Worm (Caenorhabditis elegans): ENCODE results near the gene irld-65.
A peak's percentile ranks its signal among the peaks of the same experiment; 100 is the strongest.

irld-65 gene

DNA sequence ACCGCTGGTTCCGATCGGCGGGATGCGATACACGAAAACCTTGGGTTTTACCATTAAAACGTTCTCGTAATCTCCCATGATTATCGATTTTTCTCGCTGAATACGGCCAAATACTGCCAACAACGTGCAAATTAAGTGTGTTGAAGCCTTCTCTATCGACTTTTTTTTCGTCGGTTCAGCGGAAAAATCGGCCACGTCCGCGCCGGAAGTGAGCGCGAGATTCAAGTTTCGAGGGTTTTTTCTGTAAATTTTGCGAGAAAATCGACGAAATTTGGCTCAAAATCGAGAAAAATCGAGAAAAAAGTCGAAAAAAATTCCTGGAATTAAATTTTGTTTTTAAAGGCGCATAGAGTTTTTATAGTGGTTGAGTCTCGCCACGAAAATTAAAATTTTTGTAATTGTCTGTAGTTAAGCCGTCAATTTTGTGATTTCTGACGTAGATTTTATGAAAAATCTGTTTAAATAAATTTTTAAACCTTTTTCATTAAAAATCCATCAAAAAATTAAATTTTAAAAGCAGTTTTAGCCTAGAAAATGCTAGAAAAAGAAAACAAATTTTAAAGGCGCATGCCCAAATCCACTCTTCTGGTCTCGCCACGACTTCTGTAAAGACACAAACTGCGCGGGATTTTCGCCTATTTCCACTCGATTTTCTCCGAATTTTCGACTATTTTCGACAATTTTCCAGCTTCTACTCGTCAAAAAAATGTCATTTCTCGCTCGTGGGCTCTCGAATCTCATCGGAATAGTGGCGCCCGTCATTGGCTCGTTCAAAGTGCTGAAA is 18.5 kb downstream of the irld-65 start, which contains the start of the genes ncap-1 and Y110A2AR.1:
ncap-1 (minus strand) TSS at position 241 of the 784 bp plus-strand sequence.
Y110A2AR.1 (plus strand) TSS at position 637 of the 784 bp plus-strand sequence.
- TF ChIP-seq hif-1 (tag; optimal IDR thresholded peaks at IDR 0.05) (peak in 1 of 2 experiments; percentile 26), egl-43 (GFP tag; IDR thresholded peaks at IDR 0.05) (no peak), dpl-1 (GFP tag; optimal IDR thresholded peaks at IDR 0.05) (peak; percentile 65), R02D3.7 (tag; optimal IDR thresholded peaks at IDR 0.05) (no peak), F26F4.8 (GFP tag; conservative IDR thresholded peaks at IDR 0.05) (no peak), unc-130 (GFP tag; optimal IDR thresholded peaks at IDR 0.05) (peak; percentile 55), mes-2 (tag; optimal IDR thresholded peaks at IDR 0.05; ENCODE audit: poor library complexity, severe bottlenecking) (peak; percentile 78), unc-62 (GFP tag; optimal IDR thresholded peaks at IDR 0.05 in 1 of 2) (peak in 1 of 2 experiments; percentile 18), unc-62 (tag; optimal IDR thresholded peaks at IDR 0.05) (no peak), aha-1 (tag) (peak; percentile 62), F49E8.2 (tag; optimal IDR thresholded peaks at IDR 0.05; ENCODE audit: borderline replicate concordance) (peak; percentile 85), lin-38 (GFP tag; IDR thresholded peaks at IDR 0.05) (peak; percentile 10; the same call in 1 of the 2 replicates)

DNA sequence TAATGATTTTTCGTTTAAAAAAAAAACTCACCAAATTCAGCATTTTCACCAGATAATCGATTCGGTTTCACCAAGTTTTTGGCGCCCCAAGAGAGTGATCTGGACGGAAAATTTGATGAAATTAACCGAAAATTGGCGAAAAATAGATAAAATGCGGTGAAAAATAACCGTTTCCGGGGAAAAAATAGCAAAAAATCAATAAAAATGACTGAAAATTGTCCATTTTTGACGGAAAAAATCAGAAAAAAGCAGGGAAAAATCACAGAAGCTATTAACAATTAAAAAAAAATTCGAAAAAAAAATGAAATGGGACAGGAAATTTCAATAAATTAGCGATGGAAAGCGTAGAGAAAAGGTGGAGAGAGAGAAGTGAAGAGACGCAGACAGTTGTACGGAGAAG is 24.2 kb downstream of the irld-65 start, which contains the start of gene ubc-15:
ubc-15 (minus strand) TSS at position 101 of the 400 bp plus-strand sequence.
- TF ChIP-seq cey-2 (tag; optimal IDR thresholded peaks at IDR 0.05; ENCODE audit: borderline replicate concordance, insufficient read depth) = no peak
- TF ChIP-seq nhr-76 (tag; optimal IDR thresholded peaks at IDR 0.05) = no peak
- no peak for TF ChIP-seq arid-1 (GFP tag; conservative IDR thresholded peaks at IDR 0.05)
- no peak for TF ChIP-seq D1046.2 (GFP tag; IDR thresholded peaks at IDR 0.05)
- TF ChIP-seq lin-1 (GFP tag; IDR thresholded peaks at IDR 0.05) = no peak
- TF ChIP-seq ztf-7 (tag; optimal IDR thresholded peaks at IDR 0.05) = no peak
- no peak for TF ChIP-seq unc-39 (tag; optimal IDR thresholded peaks at IDR 0.05)
- TF ChIP-seq tra-1 (GFP tag; IDR thresholded peaks at IDR 0.05) = no peak
- TF ChIP-seq php-3 (GFP tag; IDR thresholded peaks at IDR 0.05) = no peak
- TF ChIP-seq hlh-11 (tag; optimal IDR thresholded peaks at IDR 0.05) = no peak
- TF ChIP-seq nhr-102 (tag; optimal IDR thresholded peaks at IDR 0.05) = no peak
- no peak for TF ChIP-seq madf-9 (GFP tag; conservative IDR thresholded peaks at IDR 0.05)

DNA sequence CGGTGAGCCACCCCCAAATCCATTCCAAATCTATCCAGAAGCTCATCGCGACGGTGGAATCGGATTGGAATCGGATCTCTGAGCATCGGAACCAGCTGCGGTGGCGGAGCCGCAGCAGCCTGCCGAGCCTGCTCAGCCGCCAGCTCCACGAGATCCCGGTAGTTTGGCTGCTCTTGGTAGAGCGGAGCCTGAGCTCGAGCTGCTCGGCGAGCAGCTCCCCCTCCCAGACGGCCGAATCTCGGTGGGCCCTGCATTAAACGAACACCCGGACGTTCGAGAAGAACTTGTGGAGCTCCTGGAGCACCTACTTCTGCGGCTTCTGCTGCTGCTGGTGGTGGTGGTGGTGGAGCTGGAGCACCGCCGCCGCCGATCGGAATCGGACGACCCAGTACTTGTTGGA is 34.0 kb downstream of the irld-65 start:
- TF ChIP-seq aha-1 (tag) (peak; percentile 63), unc-62 (GFP tag; optimal IDR thresholded peaks at IDR 0.05 in 1 of 2) (no peak), unc-62 (tag; optimal IDR thresholded peaks at IDR 0.05) (no peak), set-16 (GFP tag; IDR thresholded peaks at IDR 0.05) (peak; percentile 96), pha-4 (GFP tag; IDR thresholded peaks at IDR 0.05) (peak; percentile 64; the same call in 1 of the 2 replicates), pha-4 (tag; optimal IDR thresholded peaks at IDR 0.05) (no peak)

DNA sequence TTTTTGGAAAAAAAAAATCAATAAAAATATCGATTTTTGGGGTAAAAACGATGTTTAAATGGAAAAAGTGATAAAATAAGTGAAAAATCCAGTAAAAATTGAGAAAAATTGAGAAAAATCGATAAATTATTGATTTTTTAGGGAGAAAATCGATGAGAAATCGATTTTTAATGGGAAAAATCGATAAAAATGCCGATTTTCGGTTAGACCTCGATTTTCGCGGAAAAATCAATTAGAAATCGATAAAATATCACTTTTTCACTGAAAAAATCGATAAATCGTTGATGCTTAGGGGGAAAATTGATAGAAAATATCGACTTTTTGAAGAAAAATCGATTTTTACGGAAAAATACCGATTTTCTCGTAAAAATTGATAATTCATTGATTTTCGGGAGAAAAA is 36.6 kb downstream of the irld-65 start:
- TF ChIP-seq php-3 (GFP tag; IDR thresholded peaks at IDR 0.05) = no peak
- TF ChIP-seq ceh-28 (tag; optimal IDR thresholded peaks at IDR 0.05) = peak; percentile 92
- no peak for TF ChIP-seq ceh-44 (GFP tag; IDR thresholded peaks at IDR 0.05)

DNA sequence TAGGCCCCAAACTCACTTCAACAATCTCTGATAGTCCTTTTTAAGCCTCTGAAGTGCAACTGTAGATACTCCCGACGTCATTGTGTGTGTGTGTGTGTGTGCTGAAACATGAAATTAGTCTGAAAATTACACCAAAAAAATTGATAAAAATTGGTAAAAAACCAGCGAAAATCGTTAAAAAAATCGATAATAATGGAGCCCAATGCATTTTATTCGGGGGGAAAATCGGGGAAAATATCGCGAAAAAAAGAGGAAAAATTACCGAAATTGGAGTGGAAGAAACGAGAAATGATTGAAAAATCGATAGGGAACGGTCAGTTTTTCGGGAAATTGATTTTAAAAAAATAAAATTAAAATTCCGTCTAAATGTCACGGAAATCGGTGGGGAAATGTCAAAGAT is 37.5 kb downstream of the irld-65 start, which contains the start of gene ubc-26:
ubc-26 (minus strand) TSS at position 101 of the 400 bp plus-strand sequence.
- no peak for TF ChIP-seq hmg-1.1 (GFP tag; IDR thresholded peaks at IDR 0.05)
- TF ChIP-seq ceh-82 (tag; optimal IDR thresholded peaks at IDR 0.05) = no peak
- TF ChIP-seq mxl-2 (GFP tag; conservative IDR thresholded peaks at IDR 0.05) = no peak
- TF ChIP-seq zag-1 (tag; optimal IDR thresholded peaks at IDR 0.05) = no peak
- no peak for TF ChIP-seq snpc-4 (tag; optimal IDR thresholded peaks at IDR 0.05)
- no peak for TF ChIP-seq ceh-28 (tag; optimal IDR thresholded peaks at IDR 0.05)
- TF ChIP-seq nhr-48 (tag; optimal IDR thresholded peaks at IDR 0.05) = no peak
- TF ChIP-seq lin-29 (GFP tag; IDR thresholded peaks at IDR 0.05) = no peak
- TF ChIP-seq jun-1 (tag; optimal IDR thresholded peaks at IDR 0.05) = no peak
- no peak for TF ChIP-seq lim-7 (GFP tag; IDR thresholded peaks at IDR 0.05)
- no peak for TF ChIP-seq zfp-2 (tag; optimal IDR thresholded peaks at IDR 0.05)
- no peak for TF ChIP-seq unc-130 (GFP tag; optimal IDR thresholded peaks at IDR 0.05)
- no peak for TF ChIP-seq saeg-2 (GFP tag; IDR thresholded peaks at IDR 0.05)
- no peak for TF ChIP-seq hlh-11 (tag; optimal IDR thresholded peaks at IDR 0.05)
- TF ChIP-seq pqm-1 (tag; optimal IDR thresholded peaks at IDR 0.05) = no peak
- no peak for TF ChIP-seq lin-13 (GFP tag; optimal IDR thresholded peaks at IDR 0.05)
- no peak for TF ChIP-seq spr-3 (GFP tag; optimal IDR thresholded peaks at IDR 0.05)
- TF ChIP-seq php-3 (GFP tag; IDR thresholded peaks at IDR 0.05) = no peak
